Fruit fly (Drosophila melanogaster) whole organism, wandering third instar larva: ENCODE data around the gene Rbcn-3A.

Experiments
- Abd-B ChIP-seq: fragments of >200 bp; optimal IDR thresholded peaks from 2 replicates; lab custom pipeline; 2017; ENCODE audit warnings: missing biosample characterization, missing genetic modification characterization
- CG32264 ChIP-seq: fragments of 200-800 bp; sonication (Bioruptor generic); optimal IDR thresholded peaks from 2 replicates; lab custom pipeline; 2016; ENCODE audit warnings: missing biosample characterization, missing genetic modification characterization
- CG9705 ChIP-seq: fragments of 200-800 bp; sonication (Bioruptor generic); optimal IDR thresholded peaks from 2 replicates; lab custom pipeline; 2018; ENCODE audit warnings: missing biosample characterization, mild to moderate bottlenecking, missing genetic modification characterization
- CrebA ChIP-seq: fragments of 200-800 bp; sonication (Bioruptor generic); optimal IDR thresholded peaks from 2 replicates; lab custom pipeline; 2016; ENCODE audit warnings: missing biosample characterization, mild to moderate bottlenecking, missing genetic modification characterization, borderline replicate concordance
- Dfd ChIP-seq: fragments of >200 bp; optimal IDR thresholded peaks from 2 replicates; lab custom pipeline; 2017; ENCODE audit warnings: missing biosample characterization, missing genetic modification characterization
- Dif ChIP-seq: fragments of 200-275, 200-300 bp; sonication (Bioruptor generic); optimal IDR thresholded peaks from 2 replicates; lab custom pipeline; 2018; ENCODE audit warnings: missing biosample characterization, missing genetic modification characterization; ENCODE audit not compliant: partially characterized antibody
- GATAd ChIP-seq: sonication (Bioruptor generic); optimal IDR thresholded peaks from 2 replicates; lab custom pipeline; 2016; ENCODE audit warnings: missing biosample characterization, missing genetic modification characterization
- HLH106 ChIP-seq: fragments of 200-800 bp; optimal IDR thresholded peaks from 3 replicates; lab custom pipeline; 2019; ENCODE audit warnings: missing biosample characterization, mild to moderate bottlenecking, missing genetic modification characterization, moderate library complexity
- Hr83 ChIP-seq: fragments of 200-300 bp; sonication (Bioruptor generic); optimal IDR thresholded peaks from 2 replicates; lab custom pipeline; 2016; ENCODE audit warnings: missing biosample characterization, mild to moderate bottlenecking, missing genetic modification characterization, moderate library complexity; ENCODE audit not compliant: poor library complexity, severe bottlenecking
- Jra ChIP-seq: sonication (Bioruptor generic); optimal IDR thresholded peaks from 2 replicates; lab custom pipeline; 2016; ENCODE audit warnings: missing biosample characterization, missing genetic modification characterization
- Myc ChIP-seq: fragments of >200 bp; optimal IDR thresholded peaks from 2 replicates; lab custom pipeline; 2017
- N ChIP-seq: fragments of >200 bp; optimal IDR thresholded peaks from 2 replicates; lab custom pipeline; 2018; ENCODE audit warnings: missing biosample characterization, missing external identifiers, missing genetic modification characterization
- Rel ChIP-seq, 2 experiments: fragments of 200-800 bp; sonication (Bioruptor generic) in 1 of 2; optimal IDR thresholded peaks; 2 replicates in 1 of 2; 3 replicates in 1 of 2; lab custom pipeline; 2016 to 2019; ENCODE audit warnings: mild to moderate bottlenecking in 2 of 2, missing biosample characterization in 2 of 2, missing genetic modification characterization in 2 of 2, moderate library complexity in 1 of 2
- Sp1 ChIP-seq: fragments of 200-800 bp; sonication (Bioruptor generic); optimal IDR thresholded peaks from 3 replicates; lab custom pipeline; 2019; ENCODE audit warnings: missing biosample characterization, mild to moderate bottlenecking, missing genetic modification characterization, moderate library complexity
- Vsx2 ChIP-seq: fragments of 200-300, 225-300 bp; sonication (Bioruptor generic); optimal IDR thresholded peaks from 2 replicates; lab custom pipeline; 2018; ENCODE audit warnings: missing biosample characterization, missing genetic modification characterization; ENCODE audit not compliant: partially characterized antibody
- br ChIP-seq: fragments of 200-800 bp; sonication (Bioruptor generic); optimal IDR thresholded peaks from 2 replicates; lab custom pipeline; 2016; ENCODE audit warnings: missing biosample characterization, missing genetic modification characterization
- brk ChIP-seq: fragments of 200-800 bp; sonication (Bioruptor generic); optimal IDR thresholded peaks from 2 replicates; lab custom pipeline; 2016; ENCODE audit warnings: missing biosample characterization, mild to moderate bottlenecking, missing genetic modification characterization
- dl ChIP-seq, 2 experiments: fragments of 175-275, 200-275 bp in 1 of 2; fragments of 200-275 bp in 1 of 2; sonication (Bioruptor generic); optimal IDR thresholded peaks; lab custom pipeline; 2018; ENCODE audit warnings: mild to moderate bottlenecking in 2 of 2, missing biosample characterization in 2 of 2, missing genetic modification characterization in 2 of 2, moderate library complexity in 2 of 2; ENCODE audit not compliant: partially characterized antibody in 2 of 2, insufficient read depth in 1 of 2
- dmrt93B ChIP-seq: fragments of 200-800 bp; sonication (Bioruptor generic); optimal IDR thresholded peaks from 2 replicates; lab custom pipeline; 2018; ENCODE audit warnings: missing biosample characterization, mild to moderate bottlenecking, missing genetic modification characterization
- dsf ChIP-seq: sonication (Bioruptor generic); optimal IDR thresholded peaks from 2 replicates; lab custom pipeline; 2016; ENCODE audit warnings: missing biosample characterization, missing genetic modification characterization, borderline replicate concordance
- ey ChIP-seq: fragments of 200-800 bp; sonication (Bioruptor generic); optimal IDR thresholded peaks from 2 replicates; lab custom pipeline; 2016; ENCODE audit warnings: missing biosample characterization, missing genetic modification characterization
- foxo ChIP-seq, 2 experiments: fragments of 200-800 bp; sonication (Bioruptor generic); optimal IDR thresholded peaks; 2 replicates in 1 of 2; 3 replicates in 1 of 2; lab custom pipeline; 2016 to 2017; ENCODE audit warnings: missing biosample characterization in 2 of 2, missing genetic modification characterization in 2 of 2
- fru ChIP-seq: fragments of 200-800 bp; sonication (Bioruptor generic); optimal IDR thresholded peaks from 3 replicates; lab custom pipeline; 2016; ENCODE audit warnings: missing biosample characterization, mild to moderate bottlenecking, missing genetic modification characterization
- h ChIP-seq: fragments of 200-800 bp; sonication (Bioruptor generic); optimal IDR thresholded peaks from 3 replicates; lab custom pipeline; 2016; ENCODE audit warnings: missing biosample characterization, mild to moderate bottlenecking, missing genetic modification characterization
- jim ChIP-seq: fragments of 175-275, 200-325 bp; sonication (Bioruptor generic); optimal IDR thresholded peaks from 2 replicates; lab custom pipeline; 2016; ENCODE audit warnings: missing biosample characterization, mild to moderate bottlenecking, missing genetic modification characterization
- rgr ChIP-seq: fragments of 200-800 bp; sonication (Bioruptor generic); optimal IDR thresholded peaks from 3 replicates; lab custom pipeline; 2016; ENCODE audit warnings: missing biosample characterization, mild to moderate bottlenecking, missing genetic modification characterization
- sage ChIP-seq: fragments of 200-800 bp; sonication (Bioruptor generic); optimal IDR thresholded peaks from 2 replicates; lab custom pipeline; 2016; ENCODE audit warnings: missing biosample characterization, mild to moderate bottlenecking, missing genetic modification characterization
- sv ChIP-seq: fragments of 200-800 bp; sonication (Bioruptor generic); optimal IDR thresholded peaks from 3 replicates; lab custom pipeline; 2016; ENCODE audit warnings: missing biosample characterization, missing genetic modification characterization
- tai ChIP-seq: sonication (Bioruptor generic); optimal IDR thresholded peaks from 2 replicates; lab custom pipeline; 2016; ENCODE audit warnings: missing biosample characterization, missing genetic modification characterization

The Rbcn-3A gene

dm6 chrX:6219845-6220345 lies 35.4 kb downstream of the Rbcn-3A start, which contains the start of gene Efr:
Gene Efr, plus strand, starts transcription at chrX:6219957.
- TF ChIP-seq CrebA (GFP tag; lab: Kevin White, UChicago): no peak
- no peak for TF ChIP-seq HLH106 (tag; lab: Kevin White, UChicago)
- no peak for TF ChIP-seq tai
- TF ChIP-seq Vsx2 (GFP tag; lab: Kevin White, UChicago): no peak
- no peak for TF ChIP-seq Myc
- TF ChIP-seq Abd-B (GFP tag; lab: Kevin White, UChicago): no peak
- no peak for TF ChIP-seq Hr83
- no peak for TF ChIP-seq foxo (GFP tag; optimal IDR thresholded peaks at IDR 0.05; lab: Kevin White, UChicago)
- no peak for TF ChIP-seq h (GFP tag; lab: Kevin White, UChicago)
- no peak for TF ChIP-seq N (GFP tag; lab: Kevin White, UChicago)
- no peak for TF ChIP-seq Dfd (GFP tag; lab: Kevin White, UChicago)
- no peak for TF ChIP-seq Jra (GFP tag; lab: Kevin White, UChicago)
- no peak for TF ChIP-seq jim (GFP tag; lab: Kevin White, UChicago)
- no peak for TF ChIP-seq CG9705 (GFP tag; lab: Kevin White, UChicago)
- no peak for TF ChIP-seq sage
- TF ChIP-seq Sp1: no peak
- TF ChIP-seq dsf (GFP tag; lab: Kevin White, UChicago): no peak
- no peak for TF ChIP-seq ey

- TF ChIP-seq HLH106 (tag; lab: Kevin White, UChicago) (no peak), brk (GFP tag; lab: Kevin White, UChicago) (no peak), tai (no peak)
- TF ChIP-seq, all 38 proteins: peak for 0
These were observed 36.1 kb downstream of the Rbcn-3A start, which contains the start of gene Btnd for dm6 chrX:6219227-6219626. Gene Btnd, minus strand, starts transcription at chrX:6219327.

- TF ChIP-seq Dfd (GFP tag; lab: Kevin White, UChicago) (peak; percentile 90), Hr83 (no peak)
These were observed 38.6 kb downstream of the Rbcn-3A start for dm6 chrX:6216650-6217049.

- no peak for TF ChIP-seq dl (GFP tag; optimal IDR thresholded peaks at IDR 0.05; lab: Kevin White, UChicago; ENCODE audit: insufficient read depth in 1 of 2, partially characterized antibody in 2 of 2)
- TF ChIP-seq dmrt93B (GFP tag; lab: Kevin White, UChicago): no peak
- no peak for TF ChIP-seq CG32264 (GFP tag; lab: Kevin White, UChicago)
- no peak for TF ChIP-seq br (GFP tag; lab: Kevin White, UChicago)
- TF ChIP-seq GATAd (GFP tag; lab: Kevin White, UChicago): no peak
These were observed 50.2 kb downstream of the Rbcn-3A start for dm6 chrX:6205099-6205498.

dm6 chrX:6202509-6202979 lies 52.7 kb downstream of the Rbcn-3A start, which contains the start of gene vanin-like:
Gene vanin-like, minus strand, starts transcription at chrX:6202559.
- no peak for TF ChIP-seq HLH106 (tag; lab: Kevin White, UChicago)
- TF ChIP-seq sv (GFP tag; lab: Kevin White, UChicago): no peak
- no peak for TF ChIP-seq brk (GFP tag; lab: Kevin White, UChicago)
- TF ChIP-seq Myc: peak; percentile 25

- TF ChIP-seq CG32264 (GFP tag; lab: Kevin White, UChicago) (no peak), ey (no peak), Hr83 (no peak), br (GFP tag; lab: Kevin White, UChicago) (no peak), Rel (GFP tag; optimal IDR thresholded peaks at IDR 0.05; lab: Kevin White, UChicago) (no peak), Rel (tag; optimal IDR thresholded peaks at IDR 0.05; lab: Kevin White, UChicago) (no peak), HLH106 (tag; lab: Kevin White, UChicago) (no peak), N (GFP tag; lab: Kevin White, UChicago) (no peak)
These were observed 53.8 kb downstream of the Rbcn-3A start for dm6 chrX:6201459-6201858.

dm6 chrX:6199791-6200190 lies 55.5 kb downstream of the Rbcn-3A start, which contains the start of gene CG43090:
Gene CG43090, minus strand, starts transcription at chrX:6199891.
- no peak for TF ChIP-seq fru (GFP tag; lab: Kevin White, UChicago)
- no peak for TF ChIP-seq dmrt93B (GFP tag; lab: Kevin White, UChicago)
- TF ChIP-seq CG32264 (GFP tag; lab: Kevin White, UChicago): no peak
- no peak for TF ChIP-seq Dfd (GFP tag; lab: Kevin White, UChicago)
- no peak for TF ChIP-seq h (GFP tag; lab: Kevin White, UChicago)
- TF ChIP-seq rgr (GFP tag; lab: Kevin White, UChicago): no peak
- no peak for TF ChIP-seq Myc
- no peak for TF ChIP-seq sv (GFP tag; lab: Kevin White, UChicago)
- TF ChIP-seq sage: no peak
- TF ChIP-seq tai: no peak
- no peak for TF ChIP-seq HLH106 (tag; lab: Kevin White, UChicago)
- no peak for TF ChIP-seq N (GFP tag; lab: Kevin White, UChicago)
- TF ChIP-seq br (GFP tag; lab: Kevin White, UChicago): no peak
- TF ChIP-seq Abd-B (GFP tag; lab: Kevin White, UChicago): no peak
- TF ChIP-seq Dif (GFP tag; lab: Kevin White, UChicago): no peak
- TF ChIP-seq, all 38 proteins: peak for 0
